Fruit fly (Drosophila melanogaster) whole organism, embryonic: ENCODE data around the gene Ugt37C2.

Experiments
- CG15269 ChIP-seq: fragments of 200-800 bp; sonication (Bioruptor generic); optimal IDR thresholded peaks from 2 replicates; lab custom pipeline; 2018; ENCODE audit warnings: missing biosample characterization, mild to moderate bottlenecking, missing genetic modification characterization, moderate library complexity
- vvl ChIP-seq: fragments of 200-800 bp; sonication (Bioruptor generic); IDR thresholded peaks from 2 replicates; pipeline ENCODE4 v1.3.6; 2022; ENCODE audit warnings: missing biosample characterization, missing genetic modification characterization

DNA sequence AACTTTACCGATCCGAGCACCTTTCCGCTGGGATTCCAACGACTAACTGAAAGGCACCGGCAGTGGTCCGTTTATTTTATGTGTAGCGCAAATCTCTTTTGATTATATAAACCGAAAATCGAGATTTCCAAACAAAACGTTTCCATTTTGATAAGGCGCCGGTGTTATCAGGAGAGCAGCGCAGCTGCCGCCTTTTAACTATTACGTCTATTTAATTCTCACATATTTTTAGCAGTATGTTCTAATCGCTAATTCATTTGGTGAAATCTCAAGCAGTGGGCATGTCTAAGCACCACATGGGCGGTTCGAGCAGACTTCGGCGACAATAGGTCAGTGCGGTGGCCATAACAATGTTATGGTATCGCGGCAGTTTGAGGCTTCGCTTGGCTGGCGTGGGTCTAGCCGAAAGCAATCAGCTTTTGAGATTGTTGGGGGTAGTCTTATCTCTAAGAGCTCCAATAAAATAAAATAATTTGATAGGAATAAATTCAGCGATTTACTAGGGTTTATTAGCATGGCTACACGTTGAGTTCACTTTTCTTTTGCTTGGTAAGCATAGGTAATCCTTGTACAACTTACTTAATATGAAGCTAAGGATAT, 3.2 kb upstream of the Ugt37C2 start, which contains the start of gene Cyt-b5-r:
- TF ChIP-seq CG15269 (tag; lab: Kevin White, UChicago), result no peak
- TF ChIP-seq vvl (GFP tag; lab: Robert Waterston, UW), result no peak
